Worm (Caenorhabditis elegans) whole organism, L3 larva: ENCODE data around the gene col-97.
A peak's percentile ranks its signal among the peaks of the same experiment; 100 is the strongest.

Source experiments
- aly-2 ChIP-seq: fragments of 150-350 bp; optimal IDR thresholded peaks from 2 replicates; lab custom pipeline; 2014; ENCODE audit warnings: missing biosample characterization, missing genetic modification characterization
- ama-1 ChIP-seq: fragments of 150-350 bp; optimal IDR thresholded peaks from 2 replicates; lab custom pipeline; 2018
- ceh-28 ChIP-seq: fragments of 150-350 bp; optimal IDR thresholded peaks from 2 replicates; lab custom pipeline; 2014; ENCODE audit warnings: missing biosample characterization, missing genetic modification reagents, missing genetic modification characterization
- elt-2 ChIP-seq: sonication (generic microtip); optimal IDR thresholded peaks from 2 replicates; lab custom pipeline; 2016; ENCODE audit warnings: missing genetic modification reagents, mild to moderate bottlenecking, missing genetic modification characterization, missing compliant biosample characterization
- jun-1 ChIP-seq: fragments of 150-350 bp; optimal IDR thresholded peaks from 2 replicates; lab custom pipeline; 2014; ENCODE audit warnings: missing biosample characterization, missing genetic modification reagents, missing genetic modification characterization
- lin-39 ChIP-seq: fragments of 150-350 bp; optimal IDR thresholded peaks from 2 replicates; lab custom pipeline; 2018; ENCODE audit warnings: missing biosample characterization, missing genetic modification reagents, missing genetic modification characterization
- nfya-1 ChIP-seq: sonication (generic microtip); optimal IDR thresholded peaks from 2 replicates; lab custom pipeline; 2017; ENCODE audit warnings: missing genetic modification characterization, mild to moderate bottlenecking, missing compliant biosample characterization, antibody characterized with exemption, moderate library complexity; ENCODE audit not compliant: insufficient read depth
- nhr-11 ChIP-seq: fragments of 150-350 bp; optimal IDR thresholded peaks from 2 replicates; lab custom pipeline; 2014; ENCODE audit warnings: missing biosample characterization, missing genetic modification characterization
- nhr-12 ChIP-seq: fragments of 150-350 bp; optimal IDR thresholded peaks from 2 replicates; lab custom pipeline; 2014; ENCODE audit warnings: missing biosample characterization, missing genetic modification characterization
- nhr-28 ChIP-seq: fragments of 150-350 bp; optimal IDR thresholded peaks from 2 replicates; lab custom pipeline; 2014; ENCODE audit warnings: missing biosample characterization, missing genetic modification characterization
- nhr-77 ChIP-seq: fragments of 150-350 bp; optimal IDR thresholded peaks from 2 replicates; lab custom pipeline; 2014; ENCODE audit warnings: missing biosample characterization, missing genetic modification characterization
- pqm-1 ChIP-seq: fragments of 150-350 bp; optimal IDR thresholded peaks from 2 replicates; lab custom pipeline; 2017; ENCODE audit warnings: missing biosample characterization, missing genetic modification characterization, inconsistent platforms
- skn-1 ChIP-seq: fragments of 150-350 bp; optimal IDR thresholded peaks from 2 replicates; lab custom pipeline; 2014; ENCODE audit warnings: missing biosample characterization, missing genetic modification characterization
- ztf-11 ChIP-seq: fragments of 150-350 bp; optimal IDR thresholded peaks from 2 replicates; lab custom pipeline; 2014; ENCODE audit warnings: missing biosample characterization, missing genetic modification characterization
- ztf-4 ChIP-seq: fragments of 150-350 bp; optimal IDR thresholded peaks from 2 replicates; lab custom pipeline; 2014; ENCODE audit warnings: missing biosample characterization, missing genetic modification characterization

col-97 gene

ce11 chrIII:12959286-12959685, 34.2 kb downstream of the col-97 start:
- TF ChIP-seq aly-2 (tag; lab: Kevin White, UChicago) (no peak), lin-39 (tag; lab: Kevin White, UChicago) (no peak), pqm-1 (peak; percentile 39), nhr-11 (tag; lab: Kevin White, UChicago) (no peak), jun-1 (peak; percentile 42), nhr-28 (tag; lab: Kevin White, UChicago) (no peak), ama-1 (lab: Kevin White, UChicago) (no peak), elt-2 (tag; lab: Kevin White, UChicago) (peak; percentile 90), ztf-4 (tag; lab: Kevin White, UChicago) (no peak)

ce11 chrIII:12952615-12953014, 40.9 kb downstream of the col-97 start:
- TF ChIP-seq nfya-1 (tag; lab: Kevin White, UChicago) (no peak), ceh-28 (tag; lab: Kevin White, UChicago) (peak; percentile 98)

- TF ChIP-seq ceh-28 (tag; lab: Kevin White, UChicago) (peak; percentile 99), skn-1 (tag; lab: Kevin White, UChicago) (no peak)
- TF ChIP-seq, all 47 proteins: peak for 1
Measured at ce11 chrIII:12951362-12952228, 41.9 kb downstream of the col-97 start, which contains the start of gene Y39E4A.1. Gene Y39E4A.1 (plus strand): TSS chrIII:12951412.

- TF ChIP-seq ztf-11 (tag; lab: Kevin White, UChicago), result no peak
- no peak for TF ChIP-seq nhr-77 (tag; lab: Kevin White, UChicago)
Measured at ce11 chrIII:12945072-12945471, 48.4 kb downstream of the col-97 start.

ce11 chrIII:12944064-12944463, 49.4 kb downstream of the col-97 start:
- peak; percentile 96 for TF ChIP-seq nfya-1 (tag; lab: Kevin White, UChicago)
- TF ChIP-seq nhr-12, result no peak
